Fruit fly (Drosophila melanogaster): Measurements from ENCODE around the gene CG10970.

dm6 chrX:9029900-9030373, 41.3 kb downstream of the CG10970 start, which contains the start of gene Nost:
- no peak for TF ChIP-seq h (optimal IDR thresholded peaks at IDR 0.05)
- no peak for TF ChIP-seq ttk (optimal IDR thresholded peaks at IDR 0.05)
- TF ChIP-seq psq (optimal IDR thresholded peaks at IDR 0.05) = no peak

All from Kc167 (cell line).